Fruit fly (Drosophila melanogaster): ENCODE data around the gene CG15594.

DNA sequence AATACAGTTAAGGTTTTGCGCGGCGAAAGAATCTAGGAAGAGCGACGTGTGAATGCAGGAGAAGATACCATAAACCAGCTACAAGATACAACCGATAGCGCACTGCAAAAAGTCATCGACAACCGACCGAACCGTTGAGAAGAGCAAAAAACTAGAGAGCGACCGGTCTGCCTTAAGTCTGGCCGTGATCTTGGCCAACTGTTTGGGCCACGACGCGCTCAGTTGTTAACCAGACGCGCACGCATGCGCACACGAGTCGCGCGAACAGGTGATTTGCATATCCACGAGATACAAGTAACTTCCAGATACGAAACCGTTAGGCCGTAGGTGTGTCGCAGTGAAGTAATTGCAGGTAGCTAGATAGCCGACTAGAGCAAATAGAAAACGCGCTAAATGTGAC lies 27.5 kb downstream of the CG15594 start:
- TF ChIP-seq EcR (GFP tag; optimal IDR thresholded peaks at IDR 0.05): peak; percentile 63
- no peak for TF ChIP-seq Ets98B (GFP tag; IDR thresholded peaks at IDR 0.05)

All from whole organism, pupa.